Fruit fly (Drosophila melanogaster) whole organism, embryonic: ENCODE data around the gene msps.

Source experiments
- Abd-B ChIP-seq: fragments of 200-800 bp; sonication (Bioruptor generic); optimal IDR thresholded peaks from 2 replicates; lab custom pipeline; 2018; ENCODE audit warnings: missing biosample characterization, mild to moderate bottlenecking, missing genetic modification characterization, moderate library complexity
- Asciz ChIP-seq: fragments of 200-800 bp; sonication (Bioruptor generic); optimal IDR thresholded peaks from 2 replicates; lab custom pipeline; 2017; ENCODE audit warnings: missing biosample characterization, mild to moderate bottlenecking, missing genetic modification characterization, missing genetic modification reagents
- Blimp-1 ChIP-seq: fragments of 200-800 bp; sonication (Bioruptor generic); optimal IDR thresholded peaks from 3 replicates; lab custom pipeline; 2018; ENCODE audit warnings: missing biosample characterization, missing genetic modification characterization, mild to moderate bottlenecking, moderate library complexity, missing genetic modification reagents
- CG12391 ChIP-seq: fragments of 200-800 bp; sonication (Bioruptor generic); optimal IDR thresholded peaks from 3 replicates; lab custom pipeline; 2018; ENCODE audit warnings: missing biosample characterization, mild to moderate bottlenecking, missing genetic modification characterization, moderate library complexity
- CG12769 ChIP-seq: fragments of 200-800 bp; sonication (Bioruptor generic); optimal IDR thresholded peaks from 2 replicates; lab custom pipeline; 2019; ENCODE audit warnings: missing biosample characterization, mild to moderate bottlenecking, missing genetic modification characterization, moderate library complexity
- CG1529 ChIP-seq: fragments of 200-800 bp; sonication (Bioruptor generic); optimal IDR thresholded peaks from 3 replicates; lab custom pipeline; 2018; ENCODE audit warnings: missing biosample characterization, missing genetic modification characterization
- CG15601 ChIP-seq: fragments of 200-800 bp; sonication (Bioruptor generic); optimal IDR thresholded peaks from 3 replicates; lab custom pipeline; 2019; ENCODE audit warnings: missing biosample characterization, mild to moderate bottlenecking, missing genetic modification characterization, moderate library complexity
- CG17186 ChIP-seq: fragments of 200-800 bp; sonication (Bioruptor generic); optimal IDR thresholded peaks from 3 replicates; lab custom pipeline; 2017; ENCODE audit warnings: missing biosample characterization, missing genetic modification reagents, missing genetic modification characterization
- CG2889 ChIP-seq: fragments of 200-800 bp; sonication (Bioruptor generic); IDR thresholded peaks from 3 replicates; pipeline ENCODE4 v1.3.6; 2022; ENCODE audit warnings: missing biosample characterization, missing genetic modification characterization
- CG32767 ChIP-seq: fragments of 200-800 bp; sonication (Bioruptor generic); IDR thresholded peaks from 2 replicates; pipeline ENCODE4 v1.3.6; 2022; ENCODE audit warnings: missing biosample characterization, missing genetic modification characterization
- CG33557 ChIP-seq: fragments of 200-800 bp; sonication (Bioruptor generic); optimal IDR thresholded peaks from 2 replicates; lab custom pipeline; 2019; ENCODE audit warnings: missing biosample characterization, mild to moderate bottlenecking, missing genetic modification characterization, moderate library complexity
- CG3726 ChIP-seq: fragments of 200-800 bp; sonication (Bioruptor generic); IDR thresholded peaks from 3 replicates; pipeline ENCODE4, ENCODE4 v1.3.6; 2022; ENCODE audit warnings: missing biosample characterization, missing genetic modification characterization
- CG4707 ChIP-seq: fragments of 200-800 bp; sonication (Bioruptor generic); optimal IDR thresholded peaks from 2 replicates; lab custom pipeline; 2018; ENCODE audit warnings: missing biosample characterization, mild to moderate bottlenecking, missing genetic modification characterization, moderate library complexity
- CG6175 ChIP-seq: fragments of 200-800 bp; sonication (Bioruptor generic); IDR thresholded peaks from 3 replicates; pipeline ENCODE4 v1.3.6; 2022; ENCODE audit warnings: missing biosample characterization, missing genetic modification characterization
- CG6654 ChIP-seq: fragments of 200-800 bp; sonication (Bioruptor generic); optimal IDR thresholded peaks from 2 replicates; lab custom pipeline; 2017; ENCODE audit warnings: missing biosample characterization, mild to moderate bottlenecking, missing genetic modification characterization
- CG6683 ChIP-seq: fragments of 200-800 bp; sonication (Bioruptor generic); optimal IDR thresholded peaks from 2 replicates; lab custom pipeline; 2017; ENCODE audit warnings: missing biosample characterization, mild to moderate bottlenecking, missing genetic modification characterization, missing genetic modification reagents
- CG7987 ChIP-seq: fragments of 200-800 bp; sonication (Bioruptor generic); optimal IDR thresholded peaks from 2 replicates; lab custom pipeline; 2018; ENCODE audit warnings: missing biosample characterization, mild to moderate bottlenecking, missing genetic modification characterization, moderate library complexity
- Doc2 ChIP-seq: fragments of 200-800 bp; sonication (Bioruptor generic); IDR thresholded peaks from 2 replicates; pipeline ENCODE4 v1.3.6; 2022; ENCODE audit warnings: missing biosample characterization, missing genetic modification characterization
- Dref ChIP-seq: fragments of 200-800 bp; sonication (Bioruptor generic); IDR thresholded peaks from 2 replicates; pipeline ENCODE4 v1.3.6; 2022; ENCODE audit warnings: missing biosample characterization, missing genetic modification characterization
- Elba2 ChIP-seq: fragments of 200-800 bp; sonication (Bioruptor generic); optimal IDR thresholded peaks from 3 replicates; lab custom pipeline; 2016; ENCODE audit warnings: missing biosample characterization, missing genetic modification characterization
- Hsf ChIP-seq: fragments of 200-800 bp; sonication (Bioruptor generic); optimal IDR thresholded peaks from 3 replicates; lab custom pipeline; 2016; ENCODE audit warnings: missing biosample characterization, missing genetic modification characterization
- MESR4 ChIP-seq: fragments of 200-800 bp; sonication (Bioruptor generic); optimal IDR thresholded peaks from 2 replicates; lab custom pipeline; 2018; ENCODE audit warnings: missing biosample characterization, mild to moderate bottlenecking, missing genetic modification characterization, moderate library complexity
- Med ChIP-seq: fragments of 200-800 bp; sonication (Bioruptor generic); peaks from one replicate; lab custom pipeline; 2016; ENCODE audit warnings: missing biosample characterization, missing genetic modification characterization, mild to moderate bottlenecking, inconsistent platforms, moderate library complexity
- Meics ChIP-seq: fragments of 200-800 bp; sonication (Bioruptor generic); optimal IDR thresholded peaks from 2 replicates; lab custom pipeline; 2017; ENCODE audit warnings: missing biosample characterization, mild to moderate bottlenecking, missing genetic modification characterization
- NfI ChIP-seq: fragments of 200-800 bp; sonication (Bioruptor generic); optimal IDR thresholded peaks from 3 replicates; lab custom pipeline; 2018; ENCODE audit warnings: missing biosample characterization, mild to moderate bottlenecking, missing genetic modification characterization, moderate library complexity
- Sox102F ChIP-seq: fragments of 200-800 bp; sonication (Bioruptor generic); optimal IDR thresholded peaks from 2 replicates; lab custom pipeline; 2018; ENCODE audit warnings: missing biosample characterization, mild to moderate bottlenecking, missing genetic modification characterization, moderate library complexity
- Vsx1 ChIP-seq: fragments of 200-800 bp; sonication (Bioruptor generic); optimal IDR thresholded peaks from 2 replicates; lab custom pipeline; 2017; ENCODE audit warnings: missing biosample characterization, mild to moderate bottlenecking, missing genetic modification characterization, missing genetic modification reagents
- bab2 ChIP-seq: fragments of 200-800 bp; sonication (Bioruptor generic); optimal IDR thresholded peaks from 2 replicates; lab custom pipeline; 2016; ENCODE audit warnings: missing biosample characterization, missing genetic modification characterization
- bowl ChIP-seq: fragments of 200-800 bp; sonication (Bioruptor generic); IDR thresholded peaks from 2 replicates; pipeline ENCODE4 v1.3.6; 2022; ENCODE audit warnings: missing biosample characterization, missing genetic modification characterization
- da ChIP-seq: fragments of 200-800 bp; sonication (Bioruptor generic); optimal IDR thresholded peaks from 2 replicates; lab custom pipeline; 2016; ENCODE audit warnings: missing biosample characterization, missing genetic modification characterization
- dmrt99B ChIP-seq: fragments of 200-800 bp; sonication (Bioruptor generic); optimal IDR thresholded peaks from 2 replicates; lab custom pipeline; 2018; ENCODE audit warnings: missing biosample characterization, mild to moderate bottlenecking, missing genetic modification characterization, moderate library complexity
- en ChIP-seq: fragments of 200-800 bp; sonication (Bioruptor generic); optimal IDR thresholded peaks from 2 replicates; lab custom pipeline; 2016; ENCODE audit warnings: missing biosample characterization, missing genetic modification characterization
- fd64A ChIP-seq: fragments of 200-800 bp; sonication (Bioruptor generic); optimal IDR thresholded peaks from 3 replicates; lab custom pipeline; 2018; ENCODE audit warnings: missing biosample characterization, mild to moderate bottlenecking, missing genetic modification characterization
- ftz-f1 ChIP-seq: fragments of 200-800 bp; sonication (Bioruptor generic); optimal IDR thresholded peaks from 2 replicates; lab custom pipeline; 2016; ENCODE audit warnings: missing biosample characterization, missing genetic modification characterization
- gsb-n ChIP-seq: fragments of 200-800 bp; sonication (Bioruptor generic); optimal IDR thresholded peaks from 3 replicates; lab custom pipeline; 2018; ENCODE audit warnings: missing biosample characterization, mild to moderate bottlenecking, missing genetic modification characterization
- ham ChIP-seq: fragments of 200-800 bp; sonication (Bioruptor generic); IDR thresholded peaks from 2 replicates; pipeline ENCODE4 v1.3.6; 2022; ENCODE audit warnings: missing biosample characterization, missing genetic modification characterization
- lbe ChIP-seq: fragments of 200-800 bp; sonication (Bioruptor generic); optimal IDR thresholded peaks from 2 replicates; lab custom pipeline; 2016; ENCODE audit warnings: missing biosample characterization, mild to moderate bottlenecking, missing genetic modification characterization
- oc ChIP-seq: fragments of 200-800 bp; sonication (Bioruptor generic); optimal IDR thresholded peaks from 2 replicates; lab custom pipeline; 2018; ENCODE audit warnings: missing biosample characterization, mild to moderate bottlenecking, missing genetic modification characterization, moderate library complexity
- otp ChIP-seq: fragments of 200-800 bp; sonication (Bioruptor generic); IDR thresholded peaks from 3 replicates; pipeline ENCODE4, ENCODE4 v1.3.6; 2022; ENCODE audit warnings: missing biosample characterization, missing genetic modification characterization
- pho ChIP-seq: fragments of 200-800 bp; sonication (Bioruptor generic); optimal IDR thresholded peaks from 2 replicates; lab custom pipeline; 2016; ENCODE audit warnings: missing biosample characterization, missing genetic modification characterization
- row ChIP-seq: fragments of 200-800 bp; sonication (Bioruptor generic); IDR thresholded peaks from 3 replicates; pipeline ENCODE4 v1.3.6; 2022; ENCODE audit warnings: missing biosample characterization, missing genetic modification characterization
- sd ChIP-seq: fragments of 200-800 bp; sonication (Bioruptor generic); optimal IDR thresholded peaks from 3 replicates; lab custom pipeline; 2018; ENCODE audit warnings: missing biosample characterization, mild to moderate bottlenecking, missing genetic modification characterization, moderate library complexity
- sisA ChIP-seq: fragments of 200-800 bp; sonication (Bioruptor generic); IDR thresholded peaks from 2 replicates; pipeline ENCODE4 v1.3.6; 2022; ENCODE audit warnings: missing biosample characterization, missing genetic modification characterization
- slou ChIP-seq: fragments of 200-800 bp; sonication (Bioruptor generic); optimal IDR thresholded peaks from 3 replicates; lab custom pipeline; 2016; ENCODE audit warnings: missing biosample characterization, missing genetic modification characterization
- sr ChIP-seq: fragments of 200-800 bp; sonication (Bioruptor generic); IDR thresholded peaks from 3 replicates; pipeline ENCODE4 v1.3.6; 2022; ENCODE audit warnings: missing biosample characterization, missing genetic modification characterization
- vvl ChIP-seq: fragments of 200-800 bp; sonication (Bioruptor generic); IDR thresholded peaks from 2 replicates; pipeline ENCODE4 v1.3.6; 2022; ENCODE audit warnings: missing biosample characterization, missing genetic modification characterization
- wek ChIP-seq: fragments of 200-800 bp; sonication (Bioruptor generic); optimal IDR thresholded peaks from 3 replicates; lab custom pipeline; 2018; ENCODE audit warnings: missing biosample characterization, mild to moderate bottlenecking, missing genetic modification characterization, moderate library complexity
- zfh1 ChIP-seq: fragments of 200-800 bp; sonication (Bioruptor generic); IDR thresholded peaks from 3 replicates; pipeline ENCODE4 v1.3.6; 2022; ENCODE audit warnings: missing biosample characterization, missing genetic modification characterization

msps gene

dm6 chr3R:16074122-16074521 lies 23.5 kb downstream of the msps start (continued):
- TF ChIP-seq sd (peak; percentile 90), Meics (GFP tag; lab: Kevin White, UChicago) (no peak), ham (GFP tag; lab: Robert Waterston, UW) (no peak), ftz-f1 (GFP tag; lab: Kevin White, UChicago) (peak; percentile 60), da (GFP tag; lab: Kevin White, UChicago) (no peak), bowl (GFP tag; lab: Robert Waterston, UW) (no peak), CG1529 (GFP tag; lab: Kevin White, UChicago) (no peak), MESR4 (GFP tag; lab: Kevin White, UChicago) (no peak), zfh1 (GFP tag; lab: Robert Waterston, UW) (no peak), CG4707 (GFP tag; lab: Kevin White, UChicago) (no peak), Doc2 (GFP tag; lab: Robert Waterston, UW) (no peak), Hsf (GFP tag; lab: Kevin White, UChicago) (no peak), Dref (GFP tag; lab: Robert Waterston, UW) (no peak), gsb-n (tag; lab: Kevin White, UChicago) (no peak), CG32767 (GFP tag; lab: Robert Waterston, UW) (no peak), CG12769 (tag; lab: Kevin White, UChicago) (peak; percentile 90)
- TF ChIP-seq, all 482 proteins: peak for 6

dm6 chr3R:16078247-16078646 lies 27.6 kb downstream of the msps start:
- TF ChIP-seq slou (no peak), CG6175 (GFP tag; lab: Robert Waterston, UW) (no peak), NfI (GFP tag; lab: Kevin White, UChicago) (no peak), Med (GFP tag; lab: Kevin White, UChicago) (peak; percentile 1), Blimp-1 (GFP tag; lab: Kevin White, UChicago) (peak; percentile 55), vvl (GFP tag; lab: Robert Waterston, UW) (peak; percentile 64; the same call in 1 of the 2 replicates), CG15601 (no peak), lbe (GFP tag; lab: Kevin White, UChicago) (no peak)

- TF ChIP-seq Med (GFP tag; lab: Kevin White, UChicago) (peak; percentile 76), Abd-B (no peak), CG33557 (peak; percentile 19), row (0 out of 3 replicates have a peak, but pooled peaks have one; percentile 15), Sox102F (GFP tag; lab: Kevin White, UChicago) (peak; percentile 32), sr (GFP tag; lab: Robert Waterston, UW) (no peak), wek (GFP tag; lab: Kevin White, UChicago) (no peak), Vsx1 (GFP tag; lab: Kevin White, UChicago) (peak; percentile 49), Elba2 (GFP tag; lab: Kevin White, UChicago) (no peak), en (GFP tag; lab: Kevin White, UChicago) (no peak), Asciz (peak; percentile 7), sisA (GFP tag; lab: Robert Waterston, UW) (no peak), oc (tag; lab: Kevin White, UChicago) (peak; percentile 7), CG12391 (tag; lab: Kevin White, UChicago) (no peak), fd64A (GFP tag; lab: Kevin White, UChicago) (peak; percentile 5), otp (GFP tag; lab: Robert Waterston, UW) (peak; percentile 42; the same call in 1 of the 3 replicates), CG2889 (GFP tag; lab: Robert Waterston, UW) (no peak), CG17186 (no peak), CG7987 (GFP tag; lab: Kevin White, UChicago) (no peak), pho (no peak), bab2 (GFP tag; lab: Kevin White, UChicago) (no peak), CG3726 (GFP tag; lab: Robert Waterston, UW) (no peak), CG6683 (GFP tag; lab: Kevin White, UChicago) (no peak), CG6654 (GFP tag; lab: Kevin White, UChicago) (no peak), dmrt99B (tag; lab: Kevin White, UChicago) (peak; percentile 38)
Observed at dm6 chr3R:16080942-16081589, 30.5 kb downstream of the msps start, which contains the start of gene CG32855. Gene CG32855 (minus strand): TSS chr3R:16080992.
